Worm (Caenorhabditis elegans): ENCODE results near the gene bre-5.

Gene bre-5

ce11 chrIV:12029074-12029473, 21.9 kb downstream of the bre-5 start, which contains the start of gene tgn-38:
tgn-38 (minus strand) TSS chrIV:12029174.
- TF ChIP-seq crh-2 (tag; optimal IDR thresholded peaks at IDR 0.05) (no peak), nhr-129 (tag; optimal IDR thresholded peaks at IDR 0.05) (peak; percentile 22)

- TF ChIP-seq C34F6.9 (tag; optimal IDR thresholded peaks at IDR 0.05), result no peak
- peak; percentile 58 for TF ChIP-seq blmp-1 (tag; optimal IDR thresholded peaks at IDR 0.05; ENCODE audit: insufficient read depth)
- no peak for TF ChIP-seq dmd-4 (tag; optimal IDR thresholded peaks at IDR 0.05)
- TF ChIP-seq nhr-77 (tag; optimal IDR thresholded peaks at IDR 0.05), result no peak
- TF ChIP-seq zag-1 (tag; optimal IDR thresholded peaks at IDR 0.05), result no peak
- TF ChIP-seq nhr-25 (tag; optimal IDR thresholded peaks at IDR 0.05), result peak; percentile 80
- peak; percentile 68 for TF ChIP-seq nhr-21 (tag; optimal IDR thresholded peaks at IDR 0.05)
- peak; percentile 65 for TF ChIP-seq sma-9 (GFP tag; optimal IDR thresholded peaks at IDR 0.05)
- no peak for TF ChIP-seq sma-9 (tag; optimal IDR thresholded peaks at IDR 0.05)
- no peak for TF ChIP-seq lin-11 (tag; optimal IDR thresholded peaks at IDR 0.05)
- peak; percentile 57 for TF ChIP-seq nhr-129 (tag; optimal IDR thresholded peaks at IDR 0.05)
- no peak for TF ChIP-seq snpc-4 (tag; optimal IDR thresholded peaks at IDR 0.05)
- peak; percentile 71 for TF ChIP-seq ceh-16 (tag; optimal IDR thresholded peaks at IDR 0.05)
- TF ChIP-seq ceh-82 (tag; optimal IDR thresholded peaks at IDR 0.05), result no peak
- TF ChIP-seq elt-1 (tag; optimal IDR thresholded peaks at IDR 0.05), result no peak
- no peak for TF ChIP-seq nhr-12 (tag; optimal IDR thresholded peaks at IDR 0.05)
- TF ChIP-seq fos-1 (tag; optimal IDR thresholded peaks at IDR 0.05), result peak; percentile 12
Measured at ce11 chrIV:12021360-12021759, 29.7 kb downstream of the bre-5 start.

- TF ChIP-seq F13H6.1 (tag; optimal IDR thresholded peaks at IDR 0.05), result no peak
- no peak for TF ChIP-seq mdl-1 (tag; optimal IDR thresholded peaks at IDR 0.05)
- no peak for TF ChIP-seq nhr-77 (tag; optimal IDR thresholded peaks at IDR 0.05)
- TF ChIP-seq blmp-1 (tag; optimal IDR thresholded peaks at IDR 0.05; ENCODE audit: insufficient read depth), result no peak
- TF ChIP-seq mab-5 (tag; optimal IDR thresholded peaks at IDR 0.05), result no peak
- TF ChIP-seq unc-39 (tag; optimal IDR thresholded peaks at IDR 0.05), result no peak
Measured at ce11 chrIV:12018920-12019319, 32.1 kb downstream of the bre-5 start.

- no peak for TF ChIP-seq peb-1 (tag; optimal IDR thresholded peaks at IDR 0.05)
- TF ChIP-seq fos-1 (tag; optimal IDR thresholded peaks at IDR 0.05), result no peak
- TF ChIP-seq unc-39 (tag; optimal IDR thresholded peaks at IDR 0.05), result no peak
- no peak for TF ChIP-seq crh-2 (tag; optimal IDR thresholded peaks at IDR 0.05)
- no peak for TF ChIP-seq ceh-82 (tag; optimal IDR thresholded peaks at IDR 0.05)
- no peak for TF ChIP-seq nhr-129 (tag; optimal IDR thresholded peaks at IDR 0.05)
- no peak for TF ChIP-seq lin-39 (tag; optimal IDR thresholded peaks at IDR 0.05)
- TF ChIP-seq mdl-1 (tag; optimal IDR thresholded peaks at IDR 0.05), result no peak
- no peak for TF ChIP-seq ztf-1 (GFP tag; conservative IDR thresholded peaks at IDR 0.05)
- TF ChIP-seq lin-11 (tag; optimal IDR thresholded peaks at IDR 0.05), result no peak
- no peak for TF ChIP-seq sma-3 (GFP tag; optimal IDR thresholded peaks at IDR 0.05)
- no peak for TF ChIP-seq Y55F3AM.14 (GFP tag; optimal IDR thresholded peaks at IDR 0.05)
- TF ChIP-seq C34F6.9 (tag; optimal IDR thresholded peaks at IDR 0.05), result no peak
- TF ChIP-seq mab-5 (tag; optimal IDR thresholded peaks at IDR 0.05), result no peak
- TF ChIP-seq sma-9 (GFP tag; optimal IDR thresholded peaks at IDR 0.05), result no peak
- no peak for TF ChIP-seq sma-9 (tag; optimal IDR thresholded peaks at IDR 0.05)
- TF ChIP-seq snpc-4 (tag; optimal IDR thresholded peaks at IDR 0.05), result no peak
- TF ChIP-seq skn-1 (tag; optimal IDR thresholded peaks at IDR 0.05), result no peak
Measured at ce11 chrIV:12015586-12015985, 35.4 kb downstream of the bre-5 start, which contains the start of gene lips-6. lips-6 (minus strand) TSS chrIV:12015686.

- TF ChIP-seq unc-55 (GFP tag; optimal IDR thresholded peaks at IDR 0.05), result no peak
- no peak for TF ChIP-seq sma-3 (GFP tag; optimal IDR thresholded peaks at IDR 0.05)
- TF ChIP-seq crh-2 (tag; optimal IDR thresholded peaks at IDR 0.05), result no peak
Measured at ce11 chrIV:12013120-12013519, 37.9 kb downstream of the bre-5 start, which contains the start of gene spe-17. spe-17 (plus strand) TSS chrIV:12013420.

ce11 chrIV:12012439-12013003, 38.5 kb downstream of the bre-5 start:
- peak; percentile 18 for TF ChIP-seq mab-5 (tag; optimal IDR thresholded peaks at IDR 0.05)
- peak; percentile 80 for TF ChIP-seq F13H6.1 (tag; optimal IDR thresholded peaks at IDR 0.05)
- TF ChIP-seq lsy-2 (tag; optimal IDR thresholded peaks at IDR 0.05), result peak in 1 of 2 experiments; percentile 6
- TF ChIP-seq sma-9 (GFP tag; optimal IDR thresholded peaks at IDR 0.05), result peak; percentile 68
- TF ChIP-seq sma-9 (tag; optimal IDR thresholded peaks at IDR 0.05), result no peak
- TF ChIP-seq elt-1 (tag; optimal IDR thresholded peaks at IDR 0.05), result no peak
- no peak for TF ChIP-seq unc-62 (GFP tag; optimal IDR thresholded peaks at IDR 0.05)
- no peak for TF ChIP-seq lin-13 (GFP tag; optimal IDR thresholded peaks at IDR 0.05)
- TF ChIP-seq nhr-129 (tag; optimal IDR thresholded peaks at IDR 0.05), result peak; percentile 72
